Fruit fly (Drosophila melanogaster) Kc167 (cell line): ENCODE data around the gene Ocho.

Experiments used
- Myc ChIP-seq: fragments of >200 bp; optimal IDR thresholded peaks from 2 replicates; lab custom pipeline; 2017; ENCODE audit warnings: missing external identifiers
- Sin3A ChIP-seq: fragments of >200 bp; optimal IDR thresholded peaks from 2 replicates; lab custom pipeline; 2018; ENCODE audit warnings: missing external identifiers
- h ChIP-seq: fragments of >200 bp; optimal IDR thresholded peaks from 3 replicates; lab custom pipeline; 2018; ENCODE audit warnings: missing external identifiers
- insv ChIP-seq: fragments of >200 bp; optimal IDR thresholded peaks from 3 replicates; lab custom pipeline; 2018; ENCODE audit warnings: missing external identifiers
- psq ChIP-seq: fragments of >200 bp; optimal IDR thresholded peaks from 2 replicates; lab custom pipeline; 2017; ENCODE audit warnings: missing external identifiers
- ttk ChIP-seq: sonication (Bioruptor generic); optimal IDR thresholded peaks from 2 replicates; lab custom pipeline; 2017; ENCODE audit warnings: missing external identifiers

The Ocho gene

dm6 chr3L:14974952-14975351, 304 bp downstream of the Ocho start:
- no peak for TF ChIP-seq psq (lab: Kevin White, UChicago)
- TF ChIP-seq insv (lab: Kevin White, UChicago) = no peak
- TF ChIP-seq h (lab: Kevin White, UChicago) = no peak
- no peak for TF ChIP-seq Myc (lab: Kevin White, UChicago)
- TF ChIP-seq Sin3A = no peak
- TF ChIP-seq ttk (lab: Kevin White, UChicago) = no peak

dm6 chr3L:14976026-14976425, 1.4 kb downstream of the Ocho start:
- TF ChIP-seq insv (lab: Kevin White, UChicago) = no peak
- no peak for TF ChIP-seq Myc (lab: Kevin White, UChicago)
- no peak for TF ChIP-seq ttk (lab: Kevin White, UChicago)
- TF ChIP-seq Sin3A = no peak
- TF ChIP-seq psq (lab: Kevin White, UChicago) = no peak
- TF ChIP-seq h (lab: Kevin White, UChicago) = no peak

dm6 chr3L:14977536-14978495, 3.2 kb downstream of the Ocho start:
- TF ChIP-seq h (lab: Kevin White, UChicago) (no peak), ttk (lab: Kevin White, UChicago) (no peak), Myc (lab: Kevin White, UChicago) (no peak), insv (lab: Kevin White, UChicago) (no peak), psq (lab: Kevin White, UChicago) (no peak), Sin3A (no peak)

dm6 chr3L:14978496-14978894, 3.8 kb downstream of the Ocho start:
- TF ChIP-seq insv (lab: Kevin White, UChicago) = no peak
- TF ChIP-seq Sin3A = no peak
- no peak for TF ChIP-seq Myc (lab: Kevin White, UChicago)
- TF ChIP-seq h (lab: Kevin White, UChicago) = no peak
- TF ChIP-seq psq (lab: Kevin White, UChicago) = no peak
- no peak for TF ChIP-seq ttk (lab: Kevin White, UChicago)

dm6 chr3L:14979332-14979731, 4.7 kb downstream of the Ocho start, which contains the start of gene CG3349:
CG3349 (plus strand) TSS chr3L:14979620.
- TF ChIP-seq h (lab: Kevin White, UChicago) = no peak

DNA sequence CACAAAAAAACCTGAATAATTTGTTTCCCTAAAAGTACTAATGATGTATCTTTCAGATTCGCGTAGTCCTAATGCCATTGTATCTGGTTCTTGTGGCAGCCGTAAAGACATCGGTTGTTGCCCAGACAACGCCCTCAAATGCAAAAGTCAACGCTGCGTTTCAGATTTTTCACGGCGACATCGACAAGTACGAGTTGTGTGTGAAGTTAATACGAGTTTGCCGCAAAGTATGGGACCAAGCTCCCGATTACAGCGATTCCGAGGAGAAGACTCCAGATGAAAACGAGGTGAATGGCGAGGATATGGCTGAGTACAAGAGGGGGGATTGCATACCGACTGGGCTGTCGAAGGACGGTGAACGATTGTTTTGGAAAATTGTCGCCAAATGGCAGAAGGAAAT, 5.4 kb downstream of the Ocho start:
- no peak for TF ChIP-seq insv (lab: Kevin White, UChicago)
- no peak for TF ChIP-seq Sin3A
- TF ChIP-seq Myc (lab: Kevin White, UChicago) = no peak
- no peak for TF ChIP-seq psq (lab: Kevin White, UChicago)
- no peak for TF ChIP-seq ttk (lab: Kevin White, UChicago)
- no peak for TF ChIP-seq h (lab: Kevin White, UChicago)

DNA sequence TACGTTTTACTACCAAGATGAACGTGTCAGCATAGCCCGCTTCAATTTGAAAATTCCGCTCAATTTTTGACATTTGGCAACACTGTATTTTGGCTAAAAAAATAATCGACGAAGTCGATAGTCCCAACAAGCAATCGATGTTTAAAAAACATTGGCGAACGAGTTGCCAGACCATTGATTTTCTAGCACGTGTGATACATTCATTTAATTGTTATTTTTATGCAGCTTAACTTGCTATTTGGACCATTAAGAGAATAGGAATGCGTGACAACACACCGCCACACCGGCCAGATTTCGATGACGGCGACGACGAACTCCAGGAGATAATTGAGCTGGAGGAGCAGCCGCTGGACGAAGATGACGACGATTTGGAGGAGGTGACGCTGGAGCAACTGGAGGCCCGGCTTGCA, 8.0 kb downstream of the Ocho start, which contains the start of gene CG5114:
CG5114 (plus strand) TSS at position 161 of the 410 bp plus-strand sequence.
- TF ChIP-seq Sin3A (no peak), insv (lab: Kevin White, UChicago) (no peak), ttk (lab: Kevin White, UChicago) (no peak), psq (lab: Kevin White, UChicago) (no peak), Myc (lab: Kevin White, UChicago) (no peak)

DNA sequence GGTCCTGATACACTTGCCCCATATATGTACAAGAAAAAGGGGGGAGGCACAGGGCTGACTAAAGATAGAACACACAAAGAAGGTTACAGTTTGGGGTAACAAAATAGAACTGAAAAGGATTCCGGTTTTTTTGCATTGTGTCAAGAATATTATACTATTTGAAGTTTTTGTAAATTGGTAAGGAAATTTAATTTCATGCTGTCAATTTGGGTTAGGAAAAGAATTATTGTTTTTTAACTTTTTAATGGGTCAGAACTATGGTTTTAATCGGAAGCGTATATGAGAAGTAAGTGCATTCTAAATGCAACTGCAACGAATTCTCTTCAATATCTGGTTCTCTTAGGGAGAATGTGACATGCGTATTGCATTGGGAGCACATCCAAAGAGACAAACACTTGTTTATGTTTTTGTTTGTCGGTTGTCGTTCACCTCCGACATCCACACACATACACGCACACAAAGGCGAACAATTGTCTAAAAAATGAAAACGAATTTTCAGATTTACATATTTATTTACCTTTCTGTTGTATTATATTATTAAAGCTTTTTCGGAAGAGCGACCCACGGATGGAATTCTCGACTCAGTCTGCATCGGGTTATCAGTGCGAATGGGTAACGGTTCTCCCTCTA, 10.0 kb downstream of the Ocho start, which contains the start of gene mnd:
mnd (plus strand) TSS at position 580 of the 630 bp plus-strand sequence.
- TF ChIP-seq Myc (lab: Kevin White, UChicago) (no peak), ttk (lab: Kevin White, UChicago) (no peak), psq (lab: Kevin White, UChicago) (no peak), insv (lab: Kevin White, UChicago) (no peak), h (lab: Kevin White, UChicago) (no peak), Sin3A (no peak)

- no peak for TF ChIP-seq ttk (lab: Kevin White, UChicago)
- TF ChIP-seq Myc (lab: Kevin White, UChicago) = no peak
- TF ChIP-seq h (lab: Kevin White, UChicago) = no peak
- no peak for TF ChIP-seq insv (lab: Kevin White, UChicago)
- no peak for TF ChIP-seq psq (lab: Kevin White, UChicago)
- no peak for TF ChIP-seq Sin3A
Measured at dm6 chr3L:14986340-14986916, 11.8 kb downstream of the Ocho start.

dm6 chr3L:14986984-14987896, 12.6 kb downstream of the Ocho start:
- no peak for TF ChIP-seq insv (lab: Kevin White, UChicago)
- no peak for TF ChIP-seq h (lab: Kevin White, UChicago)
- no peak for TF ChIP-seq Myc (lab: Kevin White, UChicago)
- TF ChIP-seq ttk (lab: Kevin White, UChicago) = no peak
- TF ChIP-seq Sin3A = no peak
- TF ChIP-seq psq (lab: Kevin White, UChicago) = no peak
